Worm (Caenorhabditis elegans): ENCODE results near the gene ZK673.4.

- TF ChIP-seq ztf-23 (GFP tag; IDR thresholded peaks at IDR 0.05) (no peak), klf-2 (GFP tag; conservative IDR thresholded peaks at IDR 0.05) (no peak), T22C8.4 (GFP tag; IDR thresholded peaks at IDR 0.05) (no peak), ref-1 (GFP tag; conservative IDR thresholded peaks at IDR 0.05) (no peak), tab-1 (GFP tag; IDR thresholded peaks at IDR 0.05) (no peak), cog-1 (tag; optimal IDR thresholded peaks at IDR 0.05) (no peak), flt-1 (GFP tag; IDR thresholded peaks at IDR 0.05) (no peak), med-1 (GFP tag; optimal IDR thresholded peaks at IDR 0.05; ENCODE audit: insufficient read depth) (no peak)
These were observed 19.1 kb downstream of the ZK673.4 start, which contains the start of gene ZK666.2 for ce11 chrII:10471790-10472189.

Data from whole organism, midembryonic.